Worm (Caenorhabditis elegans) whole organism, dauer: ENCODE measurements around the gene ptd-2.

ENCODE experiments used
- unc-62 ChIP-seq: sonication (generic microtip); optimal IDR thresholded peaks from 2 replicates; lab custom pipeline; 2017; ENCODE audit warnings: missing biosample characterization, missing genetic modification reagents, missing genetic modification characterization

ptd-2 gene

ce11 chrV:9243171-9243996 is 6.6 kb upstream of the ptd-2 start, which contains the start of gene glo-4:
Gene glo-4 (minus strand): TSS chrV:9243221.
- TF ChIP-seq unc-62 (GFP tag; lab: Kevin White, UChicago): no peak

DNA sequence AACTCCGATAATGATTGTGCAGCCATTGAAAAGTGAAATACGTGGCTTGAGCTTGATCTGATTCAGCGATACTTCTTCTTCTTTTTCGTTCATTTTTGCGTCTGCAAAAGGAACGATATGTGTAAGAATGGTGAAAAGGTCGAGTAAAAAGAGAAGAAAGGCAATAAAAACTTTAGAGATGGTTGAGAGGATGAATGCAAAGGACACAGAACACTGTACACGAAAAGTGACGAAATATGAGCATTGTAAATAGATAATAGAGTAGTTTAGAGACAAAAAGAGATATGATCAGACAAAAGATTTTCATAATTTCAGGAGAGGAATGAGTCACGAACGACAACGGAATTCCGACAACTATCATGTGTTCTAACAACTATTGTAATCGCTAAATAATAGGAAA is 3.8 kb upstream of the ptd-2 start, which contains the start of gene aat-2:
TSS of gene aat-2 (minus strand) at position 101 of the 400 bp plus-strand sequence.
- no peak for TF ChIP-seq unc-62 (GFP tag; lab: Kevin White, UChicago)

DNA sequence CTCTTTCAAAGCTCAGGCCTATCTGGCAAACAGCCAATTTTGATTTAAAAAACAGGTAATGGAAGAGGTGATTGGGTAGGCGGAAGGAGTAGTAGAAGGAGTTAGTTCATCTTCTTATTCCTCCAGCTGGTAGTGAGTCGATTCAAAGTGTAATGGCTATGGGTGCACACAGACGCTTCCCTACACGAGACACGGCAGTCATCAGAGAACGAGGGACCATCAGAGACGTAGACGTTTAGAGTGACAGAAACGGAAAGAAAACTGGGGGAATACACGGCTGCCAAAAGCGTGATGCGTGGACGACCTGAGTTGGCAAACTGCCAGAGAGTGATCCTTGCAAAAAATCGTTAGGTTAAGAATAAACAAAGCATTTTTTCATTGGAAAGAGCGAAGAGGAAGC is 2.6 kb upstream of the ptd-2 start:
- no peak for TF ChIP-seq unc-62 (GFP tag; lab: Kevin White, UChicago)

DNA sequence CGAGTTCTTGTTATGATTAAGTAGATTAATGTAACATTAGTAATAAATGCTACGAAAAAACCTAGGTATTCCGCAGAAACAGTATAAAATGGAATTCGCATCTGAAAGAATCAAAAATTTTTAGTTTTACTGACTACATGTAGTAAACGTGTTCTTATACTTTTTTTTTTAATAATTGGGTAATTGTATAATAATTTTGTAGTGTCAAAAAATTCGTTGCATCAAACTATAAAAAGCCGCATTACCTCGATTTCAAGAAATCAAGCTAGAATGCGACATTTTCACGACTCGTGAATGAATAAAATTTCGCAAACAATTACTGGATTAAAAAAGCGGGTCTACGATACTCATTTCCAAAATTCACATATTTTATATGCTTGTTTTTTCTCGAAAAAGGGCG is 826 bp upstream of the ptd-2 start, which contains the start of gene str-94:
TSS of gene str-94 (minus strand) at position 101 of the 400 bp plus-strand sequence.
- TF ChIP-seq unc-62 (GFP tag; lab: Kevin White, UChicago): no peak

- no peak for TF ChIP-seq unc-62 (GFP tag; lab: Kevin White, UChicago)
Measured at ce11 chrV:9254012-9254696, 4.1 kb downstream of the ptd-2 start, which contains the start of gene F07C3.9. Gene F07C3.9 (minus strand): TSS chrV:9254646.

DNA sequence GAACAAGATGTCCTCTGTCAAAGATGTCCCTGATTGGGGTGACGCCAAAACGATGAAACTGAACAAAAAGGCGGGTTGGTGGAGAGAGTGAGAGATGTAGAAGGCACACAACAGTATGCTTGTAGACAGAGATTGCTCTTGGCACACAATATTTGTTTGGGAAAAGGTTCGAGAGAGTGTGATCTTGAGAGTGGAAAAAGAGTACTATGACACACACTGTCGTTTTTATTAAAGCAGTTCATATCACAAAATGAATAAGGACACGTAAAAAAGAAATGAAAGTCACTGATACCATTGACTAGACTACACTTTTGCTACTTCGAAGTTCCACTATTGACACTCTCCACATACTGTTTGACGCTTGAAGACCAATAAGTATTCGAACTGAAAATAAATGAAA is 5.4 kb downstream of the ptd-2 start:
- no peak for TF ChIP-seq unc-62 (GFP tag; lab: Kevin White, UChicago)

DNA sequence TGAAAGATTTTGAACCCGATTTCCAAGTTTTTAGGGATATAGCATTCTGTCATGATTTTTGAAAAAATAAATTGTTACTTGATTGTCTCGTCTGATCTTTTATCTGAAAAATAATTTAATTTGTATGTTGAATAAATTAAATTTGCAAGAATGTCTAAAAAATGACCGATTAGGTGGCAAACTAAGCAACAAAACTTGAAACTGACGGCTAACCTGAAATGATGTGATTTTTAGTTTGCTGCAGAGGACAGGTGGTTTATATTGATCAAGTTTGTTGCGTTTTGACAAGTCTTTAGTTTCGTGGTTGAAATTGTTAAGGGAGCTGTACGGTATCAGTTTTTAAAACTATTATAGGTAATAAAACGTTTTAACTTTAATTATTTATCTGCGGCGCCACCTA is 7.4 kb downstream of the ptd-2 start, which contains the start of gene F07C3.16:
TSS of gene F07C3.16 (minus strand) at position 101 of the 400 bp plus-strand sequence.
- no peak for TF ChIP-seq unc-62 (GFP tag; lab: Kevin White, UChicago)

DNA sequence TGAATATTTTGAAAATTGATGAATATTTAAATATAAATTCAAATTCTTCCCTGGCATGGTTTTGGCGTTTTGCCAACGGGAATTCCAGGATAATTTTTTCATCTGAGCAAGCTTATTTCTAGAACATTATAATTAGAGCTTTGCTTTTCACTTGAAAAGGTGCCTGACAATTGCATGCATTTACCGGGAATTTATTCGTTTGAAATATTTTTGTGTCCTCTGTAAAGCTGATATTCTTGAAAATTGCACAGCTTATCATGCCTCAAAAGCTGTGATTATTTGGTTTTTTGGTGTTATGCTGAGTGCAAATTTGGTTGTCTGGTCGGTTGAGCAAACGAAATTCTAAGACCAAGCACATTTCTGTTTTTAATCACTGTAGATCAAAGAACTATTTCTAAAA is 10.4 kb downstream of the ptd-2 start:
- TF ChIP-seq unc-62 (GFP tag; lab: Kevin White, UChicago): no peak

- TF ChIP-seq unc-62 (GFP tag; lab: Kevin White, UChicago): no peak
Measured at ce11 chrV:9261492-9261891, 11.5 kb downstream of the ptd-2 start, which contains the start of gene nhr-36. Gene nhr-36 (minus strand): TSS chrV:9261592.

- no peak for TF ChIP-seq unc-62 (GFP tag; lab: Kevin White, UChicago)
Measured at ce11 chrV:9262708-9263107, 12.7 kb downstream of the ptd-2 start.

DNA sequence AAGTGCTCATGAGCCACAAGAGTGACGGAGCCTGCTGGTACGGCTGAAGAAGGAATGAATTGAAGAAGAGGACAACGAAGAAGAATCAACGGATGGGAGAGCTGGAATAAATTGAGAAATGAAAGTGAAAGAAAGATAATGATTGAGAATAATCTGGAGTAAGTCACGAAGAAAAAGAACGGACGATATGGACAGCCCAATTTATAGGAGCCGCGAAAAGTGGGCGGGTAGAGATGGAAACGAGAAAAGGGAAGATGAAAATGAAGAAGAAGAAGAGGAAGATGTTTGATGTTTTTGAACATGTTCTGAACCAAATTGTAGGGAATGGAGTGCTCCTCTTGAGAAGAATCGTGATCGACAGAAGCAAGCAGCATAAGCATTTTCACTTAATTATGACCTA is 16.4 kb downstream of the ptd-2 start, which contains the start of gene slc-17.7:
TSS of gene slc-17.7 (minus strand) at position 101 of the 400 bp plus-strand sequence.
- no peak for TF ChIP-seq unc-62 (GFP tag; lab: Kevin White, UChicago)

- TF ChIP-seq unc-62 (GFP tag; lab: Kevin White, UChicago): no peak
Measured at ce11 chrV:9268202-9268601, 18.2 kb downstream of the ptd-2 start.

ce11 chrV:9270442-9270841 is 20.4 kb downstream of the ptd-2 start:
- TF ChIP-seq unc-62 (GFP tag; lab: Kevin White, UChicago): no peak

DNA sequence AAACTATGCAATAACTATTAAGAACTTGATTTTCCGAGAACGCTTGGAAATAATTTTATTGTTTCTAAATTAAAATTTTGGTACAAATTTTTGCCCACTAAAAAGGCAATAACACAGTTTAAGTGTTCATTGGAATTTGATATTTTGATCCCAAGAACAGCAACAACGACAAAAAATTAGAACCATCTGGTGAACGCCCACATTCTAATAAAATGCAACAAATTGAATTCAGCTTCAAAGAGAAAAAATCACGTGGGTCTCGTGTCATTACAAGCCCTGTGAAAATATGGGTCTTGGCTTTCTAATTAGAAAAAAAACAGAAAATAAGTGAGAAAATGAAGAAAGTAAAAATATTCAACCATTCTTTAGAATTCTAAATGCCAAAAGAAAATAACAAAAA is 21.8 kb downstream of the ptd-2 start:
- TF ChIP-seq unc-62 (GFP tag; lab: Kevin White, UChicago): no peak

DNA sequence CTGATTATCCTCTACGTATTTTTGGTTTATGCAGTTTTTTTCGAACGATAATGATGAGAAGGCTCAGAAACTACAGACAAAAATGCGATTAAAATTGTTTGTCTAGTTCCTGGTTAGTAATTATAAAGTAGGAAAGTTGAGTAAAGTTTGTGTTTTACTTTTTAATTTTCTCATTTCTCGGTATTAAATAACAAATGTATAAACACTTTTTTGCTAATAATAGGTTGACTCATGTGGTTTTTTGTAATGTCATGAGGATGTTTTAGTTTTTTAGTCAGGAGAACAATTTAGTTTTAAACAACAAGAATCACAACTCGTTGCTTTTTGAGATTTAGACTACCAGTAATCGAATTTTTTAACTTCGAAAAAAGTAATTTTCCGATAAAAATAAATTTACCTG is 22.6 kb downstream of the ptd-2 start:
- no peak for TF ChIP-seq unc-62 (GFP tag; lab: Kevin White, UChicago)

DNA sequence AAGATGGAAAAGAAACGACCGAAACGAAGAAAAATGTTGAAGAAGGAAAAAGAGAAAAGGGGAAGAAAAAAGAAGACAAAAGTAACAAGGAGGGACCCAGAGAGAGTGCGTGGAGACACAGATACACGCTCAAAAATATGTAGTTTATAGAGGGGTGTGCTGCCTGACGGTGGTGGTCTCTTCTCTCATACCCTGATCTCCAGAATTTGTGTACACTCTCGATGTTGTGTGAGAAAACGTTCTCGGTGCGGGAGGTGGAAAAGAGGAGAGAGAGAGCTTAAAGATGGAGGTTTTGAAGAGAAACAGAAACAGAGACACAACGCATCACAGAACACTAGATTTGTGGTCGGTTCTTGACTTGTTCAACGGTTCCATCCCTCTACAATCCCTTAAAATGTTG is 23.6 kb downstream of the ptd-2 start:
- no peak for TF ChIP-seq unc-62 (GFP tag; lab: Kevin White, UChicago)
